Worm (Caenorhabditis elegans) whole organism, early embryonic: ENCODE measurements around the gene R08D7.4.

Source experiments
- B0310.2 ChIP-seq: sonication (generic microtip); optimal IDR thresholded peaks from 2 replicates; lab custom pipeline; 2016; ENCODE audit warnings: mild to moderate bottlenecking, missing genetic modification characterization, missing compliant biosample characterization
- F13C5.2 ChIP-seq: sonication (generic microtip); optimal IDR thresholded peaks from 2 replicates; lab custom pipeline; 2017; ENCODE audit warnings: mild to moderate bottlenecking, missing genetic modification characterization, inconsistent platforms, missing compliant biosample characterization
- aly-1 ChIP-seq: sonication (generic microtip); optimal IDR thresholded peaks from 2 replicates; lab custom pipeline; 2016; ENCODE audit warnings: missing genetic modification characterization, missing compliant biosample characterization
- ama-1 ChIP-seq: fragments of 150-350 bp; optimal IDR thresholded peaks from 2 replicates; lab custom pipeline; 2014
- ceh-13 ChIP-seq: fragments of 200-800 bp; sonication (Bioruptor generic); optimal IDR thresholded peaks from 2 replicates; lab custom pipeline; 2018; ENCODE audit warnings: mild to moderate bottlenecking, missing genetic modification characterization, missing compliant biosample characterization
- ceh-36 ChIP-seq: sonication (generic microtip); optimal IDR thresholded peaks from 2 replicates; lab custom pipeline; 2016; ENCODE audit warnings: missing genetic modification characterization, inconsistent platforms, missing compliant biosample characterization
- ets-7 ChIP-seq: sonication (generic microtip); optimal IDR thresholded peaks from 2 replicates; lab custom pipeline; 2016; ENCODE audit warnings: missing genotype, missing genetic modification characterization, missing compliant biosample characterization
- flt-1 ChIP-seq: fragments of 200-800 bp; sonication (Bioruptor generic); IDR thresholded peaks from 2 replicates; pipeline ENCODE4 v1.3.6; 2022; ENCODE audit warnings: missing genetic modification characterization, missing compliant biosample characterization
- hmbx-1 ChIP-seq: sonication (generic microtip); optimal IDR thresholded peaks from 2 replicates; lab custom pipeline; 2016; ENCODE audit warnings: mild to moderate bottlenecking, missing genetic modification characterization, missing compliant biosample characterization
- hmg-4 ChIP-seq: fragments of 200-800 bp; sonication (Bioruptor generic); optimal IDR thresholded peaks from 2 replicates; lab custom pipeline; 2018; ENCODE audit warnings: mild to moderate bottlenecking, missing genetic modification characterization, missing compliant biosample characterization
- hnd-1 ChIP-seq: sonication (generic microtip); optimal IDR thresholded peaks from 2 replicates; lab custom pipeline; 2016; ENCODE audit warnings: missing genetic modification characterization, missing compliant biosample characterization
- pes-1 ChIP-seq: fragments of 200-800 bp; sonication (Bioruptor generic); IDR thresholded peaks from 2 replicates; pipeline ENCODE4 v1.3.6; 2022; ENCODE audit warnings: missing genetic modification reagents, missing genetic modification characterization, missing compliant biosample characterization
- scrt-1 ChIP-seq: fragments of 200-800 bp; sonication (Bioruptor generic); IDR thresholded peaks from 2 replicates; pipeline ENCODE4 v1.3.6; 2022; ENCODE audit warnings: missing genetic modification characterization, missing compliant biosample characterization
- sea-1 ChIP-seq: fragments of 200-800 bp; sonication (Bioruptor generic); conservative IDR thresholded peaks from 2 replicates; pipeline ENCODE4 v1.3.6; 2022; ENCODE audit warnings: missing genetic modification characterization, missing compliant biosample characterization
- tbx-11 ChIP-seq: fragments of 200-800 bp; sonication (Bioruptor generic); IDR thresholded peaks from 2 replicates; pipeline ENCODE4 v1.3.6; 2022; ENCODE audit warnings: missing genetic modification characterization, missing compliant biosample characterization
- tbx-37 ChIP-seq: fragments of 200-800 bp; sonication (Bioruptor generic); conservative IDR thresholded peaks from 2 replicates; pipeline ENCODE4 v1.3.6; 2022; ENCODE audit warnings: missing genetic modification reagents, missing genetic modification characterization, missing compliant biosample characterization
- tra-4 ChIP-seq: sonication (generic microtip); optimal IDR thresholded peaks from 2 replicates; lab custom pipeline; 2017; ENCODE audit warnings: missing genetic modification characterization, missing compliant biosample characterization

The R08D7.4 gene

ce11 chrIII:8980892-8981291, 9.2 kb downstream of the R08D7.4 start:
- TF ChIP-seq flt-1 (GFP tag; lab: Robert Waterston, UW) (no peak), hmg-4 (GFP tag; lab: Kevin White, UChicago) (no peak), ets-7 (tag; lab: Kevin White, UChicago) (no peak), B0310.2 (no peak), ama-1 (no peak), sea-1 (GFP tag; lab: Robert Waterston, UW) (no peak), tbx-37 (GFP tag; lab: Robert Waterston, UW) (no peak), ceh-13 (GFP tag; lab: Kevin White, UChicago) (no peak), pes-1 (GFP tag; lab: Robert Waterston, UW) (no peak), ceh-36 (tag; lab: Kevin White, UChicago) (no peak), tbx-11 (GFP tag; lab: Robert Waterston, UW) (no peak), hnd-1 (tag; lab: Kevin White, UChicago) (no peak), hmbx-1 (tag; lab: Kevin White, UChicago) (no peak), F13C5.2 (tag; lab: Kevin White, UChicago) (no peak), scrt-1 (GFP tag; lab: Robert Waterston, UW) (no peak), aly-1 (tag; lab: Kevin White, UChicago) (no peak), tra-4 (tag; lab: Kevin White, UChicago) (no peak)

- no peak for TF ChIP-seq ceh-36 (tag; lab: Kevin White, UChicago)
- no peak for TF ChIP-seq aly-1 (tag; lab: Kevin White, UChicago)
- TF ChIP-seq hnd-1 (tag; lab: Kevin White, UChicago), result no peak
- TF ChIP-seq hmg-4 (GFP tag; lab: Kevin White, UChicago), result no peak
- TF ChIP-seq ama-1, result no peak
- TF ChIP-seq hmbx-1 (tag; lab: Kevin White, UChicago), result no peak
Measured at ce11 chrIII:8981847-8982479, 10.3 kb downstream of the R08D7.4 start, which contains the start of gene pde-2. Gene pde-2, minus strand, starts transcription at chrIII:8981897.

- TF ChIP-seq tra-4 (tag; lab: Kevin White, UChicago) (no peak), hmg-4 (GFP tag; lab: Kevin White, UChicago) (no peak), ceh-36 (tag; lab: Kevin White, UChicago) (no peak), scrt-1 (GFP tag; lab: Robert Waterston, UW) (no peak), hmbx-1 (tag; lab: Kevin White, UChicago) (no peak), ets-7 (tag; lab: Kevin White, UChicago) (no peak), F13C5.2 (tag; lab: Kevin White, UChicago) (no peak), ceh-13 (GFP tag; lab: Kevin White, UChicago) (no peak), hnd-1 (tag; lab: Kevin White, UChicago) (no peak), aly-1 (tag; lab: Kevin White, UChicago) (no peak), ama-1 (no peak), sea-1 (GFP tag; lab: Robert Waterston, UW) (no peak), tbx-37 (GFP tag; lab: Robert Waterston, UW) (no peak), flt-1 (GFP tag; lab: Robert Waterston, UW) (no peak), B0310.2 (no peak), pes-1 (GFP tag; lab: Robert Waterston, UW) (no peak), tbx-11 (GFP tag; lab: Robert Waterston, UW) (no peak)
Measured at ce11 chrIII:8983135-8983534, 11.4 kb downstream of the R08D7.4 start.

- TF ChIP-seq pes-1 (GFP tag; lab: Robert Waterston, UW) (no peak), hmbx-1 (tag; lab: Kevin White, UChicago) (no peak), F13C5.2 (tag; lab: Kevin White, UChicago) (no peak), ama-1 (no peak), scrt-1 (GFP tag; lab: Robert Waterston, UW) (no peak), sea-1 (GFP tag; lab: Robert Waterston, UW) (no peak), B0310.2 (no peak), ceh-36 (tag; lab: Kevin White, UChicago) (no peak), hmg-4 (GFP tag; lab: Kevin White, UChicago) (no peak)
Measured at ce11 chrIII:8983811-8984210, 12.1 kb downstream of the R08D7.4 start.

ce11 chrIII:8984412-8984811, 12.7 kb downstream of the R08D7.4 start:
- no peak for TF ChIP-seq F13C5.2 (tag; lab: Kevin White, UChicago)
- TF ChIP-seq tbx-37 (GFP tag; lab: Robert Waterston, UW), result no peak
- TF ChIP-seq hmg-4 (GFP tag; lab: Kevin White, UChicago), result no peak
- TF ChIP-seq pes-1 (GFP tag; lab: Robert Waterston, UW), result no peak
- no peak for TF ChIP-seq tbx-11 (GFP tag; lab: Robert Waterston, UW)
- no peak for TF ChIP-seq ceh-36 (tag; lab: Kevin White, UChicago)
- TF ChIP-seq tra-4 (tag; lab: Kevin White, UChicago), result no peak
- TF ChIP-seq sea-1 (GFP tag; lab: Robert Waterston, UW), result no peak
- TF ChIP-seq aly-1 (tag; lab: Kevin White, UChicago), result no peak
- TF ChIP-seq scrt-1 (GFP tag; lab: Robert Waterston, UW), result no peak
- no peak for TF ChIP-seq flt-1 (GFP tag; lab: Robert Waterston, UW)
- TF ChIP-seq ama-1, result no peak

- no peak for TF ChIP-seq pes-1 (GFP tag; lab: Robert Waterston, UW)
- TF ChIP-seq F13C5.2 (tag; lab: Kevin White, UChicago), result no peak
- no peak for TF ChIP-seq B0310.2
- no peak for TF ChIP-seq ama-1
- TF ChIP-seq tbx-37 (GFP tag; lab: Robert Waterston, UW), result no peak
- TF ChIP-seq sea-1 (GFP tag; lab: Robert Waterston, UW), result no peak
- no peak for TF ChIP-seq hnd-1 (tag; lab: Kevin White, UChicago)
Measured at ce11 chrIII:8984960-8985359, 13.3 kb downstream of the R08D7.4 start.

ce11 chrIII:8985461-8985860, 13.8 kb downstream of the R08D7.4 start:
- no peak for TF ChIP-seq tbx-11 (GFP tag; lab: Robert Waterston, UW)
- no peak for TF ChIP-seq sea-1 (GFP tag; lab: Robert Waterston, UW)
- no peak for TF ChIP-seq tra-4 (tag; lab: Kevin White, UChicago)
- no peak for TF ChIP-seq hmg-4 (GFP tag; lab: Kevin White, UChicago)
- TF ChIP-seq F13C5.2 (tag; lab: Kevin White, UChicago), result no peak
- TF ChIP-seq aly-1 (tag; lab: Kevin White, UChicago), result no peak
- TF ChIP-seq ceh-13 (GFP tag; lab: Kevin White, UChicago), result no peak
- TF ChIP-seq flt-1 (GFP tag; lab: Robert Waterston, UW), result no peak
- TF ChIP-seq hmbx-1 (tag; lab: Kevin White, UChicago), result no peak
- TF ChIP-seq ets-7 (tag; lab: Kevin White, UChicago), result no peak
- TF ChIP-seq B0310.2, result no peak
- TF ChIP-seq pes-1 (GFP tag; lab: Robert Waterston, UW), result no peak
- TF ChIP-seq hnd-1 (tag; lab: Kevin White, UChicago), result no peak
- TF ChIP-seq ceh-36 (tag; lab: Kevin White, UChicago), result no peak
- no peak for TF ChIP-seq ama-1
- no peak for TF ChIP-seq tbx-37 (GFP tag; lab: Robert Waterston, UW)
- no peak for TF ChIP-seq scrt-1 (GFP tag; lab: Robert Waterston, UW)
